Worm (Caenorhabditis elegans) whole organism, L4 larva: ENCODE data around the gene fbxa-78.
A peak's percentile ranks its signal among the peaks of the same experiment; 100 is the strongest.

Experiments used
- D1046.2 ChIP-seq: fragments of 200-800 bp; sonication (Bioruptor generic); IDR thresholded peaks from 2 replicates; pipeline ENCODE4 v1.3.6; 2022; ENCODE audit warnings: missing genetic modification characterization, missing compliant biosample characterization
- F26F4.8 ChIP-seq: fragments of 200-800 bp; sonication (Bioruptor generic); conservative IDR thresholded peaks from 2 replicates; pipeline ENCODE4 v1.3.6; 2022; ENCODE audit warnings: missing genetic modification characterization, missing compliant biosample characterization
- F37D6.2 ChIP-seq: sonication (generic microtip); optimal IDR thresholded peaks from 2 replicates; lab custom pipeline; 2016; ENCODE audit warnings: mild to moderate bottlenecking, missing genetic modification characterization, missing compliant biosample characterization
- ZK546.5 ChIP-seq, 2 experiments: sonication (generic microtip); optimal IDR thresholded peaks; 2 replicates each; lab custom pipeline; 2017; ENCODE audit warnings: missing biosample characterization in 2 of 2, missing genetic modification characterization in 2 of 2
- aha-1 ChIP-seq: fragments of 150-350 bp; peaks from one replicate; lab custom pipeline; 2014; ENCODE audit warnings: missing biosample characterization, missing genetic modification characterization
- arid-1 ChIP-seq: fragments of 200-800 bp; sonication (Bioruptor generic); conservative IDR thresholded peaks from 2 replicates; pipeline ENCODE4 v1.3.6; 2022; ENCODE audit warnings: missing genetic modification reagents, missing genetic modification characterization, missing compliant biosample characterization
- attf-4 ChIP-seq: sonication (generic microtip); optimal IDR thresholded peaks from 3 replicates; lab custom pipeline; 2017; ENCODE audit warnings: missing biosample characterization, missing genetic modification characterization
- ceh-62 ChIP-seq: sonication (generic microtip); optimal IDR thresholded peaks from 2 replicates; lab custom pipeline; 2017; ENCODE audit warnings: missing biosample characterization, missing genetic modification characterization
- daf-12 ChIP-seq: fragments of 150-350 bp; optimal IDR thresholded peaks from 2 replicates; lab custom pipeline; 2014; ENCODE audit warnings: missing biosample characterization, missing genetic modification reagents, missing genetic modification characterization
- daf-16 ChIP-seq, 3 experiments: sonication (generic microtip); optimal IDR thresholded peaks; 2 replicates each; lab custom pipeline; 2016 to 2017; ENCODE audit warnings: missing genetic modification characterization in 3 of 3, missing genetic modification reagents in 3 of 3, mild to moderate bottlenecking in 2 of 3, missing compliant biosample characterization in 2 of 3, missing biosample characterization in 1 of 3, moderate library complexity in 1 of 3
- daf-19 ChIP-seq: fragments of 200-800 bp; sonication (Bioruptor generic); conservative IDR thresholded peaks from 2 replicates; pipeline ENCODE4 v1.3.6; 2022; ENCODE audit warnings: missing genetic modification characterization, missing compliant biosample characterization
- dmd-8 ChIP-seq: fragments of 200-800 bp; sonication (Bioruptor generic); IDR thresholded peaks from 2 replicates; pipeline ENCODE4 v1.3.6; 2022; ENCODE audit warnings: missing genetic modification characterization, missing compliant biosample characterization
- dmd-9 ChIP-seq: fragments of 200-800 bp; sonication (Bioruptor generic); IDR thresholded peaks from 2 replicates; pipeline ENCODE4 v1.3.6; 2022; ENCODE audit warnings: missing genetic modification reagents, missing genetic modification characterization, missing compliant biosample characterization
- dpl-1 ChIP-seq: fragments of 150-350 bp; optimal IDR thresholded peaks from 2 replicates; lab custom pipeline; 2014; ENCODE audit warnings: missing biosample characterization, missing genetic modification reagents, missing genetic modification characterization
- duxl-1 ChIP-seq: sonication (generic microtip); optimal IDR thresholded peaks from 2 replicates; lab custom pipeline; 2016; ENCODE audit warnings: mild to moderate bottlenecking, missing genetic modification characterization, moderate library complexity, missing compliant biosample characterization; ENCODE audit not compliant: poor library complexity
- dve-1 ChIP-seq: sonication (generic microtip); optimal IDR thresholded peaks from 2 replicates; lab custom pipeline; 2017; ENCODE audit warnings: antibody characterized with exemption, mild to moderate bottlenecking, missing genetic modification characterization, missing compliant biosample characterization; ENCODE audit not compliant: insufficient read depth
- egl-43 ChIP-seq: fragments of 200-800 bp; sonication (Bioruptor generic); IDR thresholded peaks from 2 replicates; pipeline ENCODE4 v1.3.6; 2022; ENCODE audit warnings: missing genetic modification reagents, missing genetic modification characterization, missing compliant biosample characterization
- fkh-10 ChIP-seq: fragments of 150-350 bp; optimal IDR thresholded peaks from 2 replicates; lab custom pipeline; 2014; ENCODE audit warnings: missing biosample characterization, missing genetic modification reagents, missing genetic modification characterization
- fos-1 ChIP-seq: fragments of 150-350 bp; optimal IDR thresholded peaks from 2 replicates; lab custom pipeline; 2014; ENCODE audit warnings: missing biosample characterization, missing genetic modification characterization
- gei-8 ChIP-seq: fragments of 200-800 bp; sonication (Bioruptor generic); optimal IDR thresholded peaks from 2 replicates; lab custom pipeline; 2018; ENCODE audit warnings: mild to moderate bottlenecking, missing genetic modification characterization, missing compliant biosample characterization
- hlh-11 ChIP-seq: fragments of 200-800 bp; sonication (Bioruptor generic); optimal IDR thresholded peaks from 2 replicates; lab custom pipeline; 2018; ENCODE audit warnings: mild to moderate bottlenecking, missing genetic modification characterization, missing compliant biosample characterization
- hlh-30 ChIP-seq: sonication (generic microtip); optimal IDR thresholded peaks from 2 replicates; lab custom pipeline; 2017; ENCODE audit warnings: antibody characterized with exemption, mild to moderate bottlenecking, missing genetic modification characterization, missing compliant biosample characterization; ENCODE audit not compliant: insufficient read depth
- hmg-1.1 ChIP-seq: fragments of 200-800 bp; sonication (Bioruptor generic); IDR thresholded peaks from 2 replicates; pipeline ENCODE4 v1.3.6; 2022; ENCODE audit warnings: missing genetic modification reagents, missing genetic modification characterization, missing compliant biosample characterization
- jun-1 ChIP-seq: fragments of 150-350 bp; optimal IDR thresholded peaks from 2 replicates; lab custom pipeline; 2014; ENCODE audit warnings: missing biosample characterization, missing genetic modification reagents, missing genetic modification characterization
- lim-7 ChIP-seq: fragments of 200-800 bp; sonication (Bioruptor generic); IDR thresholded peaks from 2 replicates; pipeline ENCODE4 v1.3.6; 2022; ENCODE audit warnings: missing genetic modification characterization, missing compliant biosample characterization
- lin-39 ChIP-seq: fragments of 150-350 bp; optimal IDR thresholded peaks from 2 replicates; lab custom pipeline; 2014; ENCODE audit warnings: missing biosample characterization, missing genetic modification reagents, missing genetic modification characterization
- lsy-2 ChIP-seq, 2 experiments: fragments of 150-350 bp in 1 of 2; sonication (generic microtip) in 1 of 2; optimal IDR thresholded peaks; 2 replicates each; lab custom pipeline; 2014 to 2017; ENCODE audit warnings: missing biosample characterization in 2 of 2, missing genetic modification characterization in 2 of 2
- madf-5 ChIP-seq, 2 experiments: fragments of 200-800 bp; sonication (Bioruptor generic); IDR thresholded peaks; 2 replicates each; pipeline ENCODE4 v1.3.6; 2022; ENCODE audit warnings: missing compliant biosample characterization in 2 of 2, missing genetic modification characterization in 2 of 2
- madf-9 ChIP-seq: fragments of 200-800 bp; sonication (Bioruptor generic); conservative IDR thresholded peaks from 2 replicates; pipeline ENCODE4 v1.3.6; 2022; ENCODE audit warnings: missing genetic modification reagents, missing genetic modification characterization, missing compliant biosample characterization
- mdt-29 ChIP-seq: fragments of 200-800 bp; sonication (Bioruptor generic); IDR thresholded peaks from 2 replicates; pipeline ENCODE4 v1.3.6; 2022; ENCODE audit warnings: missing genetic modification reagents, missing genetic modification characterization, missing compliant biosample characterization
- mep-1 ChIP-seq: fragments of 150-350 bp; sonication (generic microtip); optimal IDR thresholded peaks from 3 replicates; lab custom pipeline; 2014; ENCODE audit warnings: missing biosample characterization, missing genetic modification characterization
- mes-2 ChIP-seq: sonication (generic microtip); optimal IDR thresholded peaks from 2 replicates; lab custom pipeline; 2016; ENCODE audit warnings: missing genotype, mild to moderate bottlenecking, missing genetic modification characterization, missing compliant biosample characterization; ENCODE audit not compliant: poor library complexity, severe bottlenecking
- nhr-11 ChIP-seq: fragments of 150-350 bp; optimal IDR thresholded peaks from 2 replicates; lab custom pipeline; 2014; ENCODE audit warnings: missing biosample characterization, missing genetic modification characterization
- nhr-111 ChIP-seq: fragments of 200-800 bp; sonication (Bioruptor generic); optimal IDR thresholded peaks from 2 replicates; lab custom pipeline; 2018; ENCODE audit warnings: mild to moderate bottlenecking, missing genetic modification characterization, missing compliant biosample characterization
- nhr-25 ChIP-seq: sonication (generic microtip); optimal IDR thresholded peaks from 2 replicates; lab custom pipeline; 2017; ENCODE audit warnings: missing genetic modification characterization, mild to moderate bottlenecking, missing compliant biosample characterization, antibody characterized with exemption, moderate library complexity, borderline replicate concordance; ENCODE audit not compliant: insufficient read depth
- nhr-28 ChIP-seq: fragments of 150-350 bp; optimal IDR thresholded peaks from 2 replicates; lab custom pipeline; 2014; ENCODE audit warnings: missing biosample characterization, missing genetic modification characterization
- nhr-42 ChIP-seq: fragments of 200-800 bp; sonication (Bioruptor generic); IDR thresholded peaks from 2 replicates; pipeline ENCODE4 v1.3.6; 2022; ENCODE audit warnings: missing genetic modification characterization, missing compliant biosample characterization
- pqm-1 ChIP-seq: sonication (generic microtip); optimal IDR thresholded peaks from 2 replicates; lab custom pipeline; 2017; ENCODE audit warnings: missing biosample characterization, missing genetic modification characterization
- saeg-2 ChIP-seq: fragments of 200-800 bp; sonication (Bioruptor generic); IDR thresholded peaks from 2 replicates; pipeline ENCODE4 v1.3.6; 2022; ENCODE audit warnings: missing genetic modification reagents, missing genetic modification characterization, missing compliant biosample characterization
- set-16 ChIP-seq: fragments of 200-800 bp; sonication (Bioruptor generic); IDR thresholded peaks from 2 replicates; pipeline ENCODE4 v1.3.6; 2022; ENCODE audit warnings: missing genetic modification reagents, missing genetic modification characterization, missing compliant biosample characterization
- skn-1 ChIP-seq: fragments of 150-350 bp; optimal IDR thresholded peaks from 2 replicates; lab custom pipeline; 2014; ENCODE audit warnings: missing biosample characterization, missing genetic modification characterization
- snpc-1.2 ChIP-seq: fragments of 200-800 bp; sonication (Bioruptor generic); IDR thresholded peaks from 2 replicates; pipeline ENCODE4 v1.3.6; 2022; ENCODE audit warnings: missing genetic modification reagents, missing genetic modification characterization, missing compliant biosample characterization
- snpc-4 ChIP-seq: fragments of 150-350 bp; optimal IDR thresholded peaks from 2 replicates; lab custom pipeline; 2014; ENCODE audit warnings: missing biosample characterization, missing genetic modification characterization
- spr-3 ChIP-seq: fragments of 200-800 bp; sonication (Bioruptor generic); optimal IDR thresholded peaks from 2 replicates; lab custom pipeline; 2018; ENCODE audit warnings: mild to moderate bottlenecking, missing genetic modification characterization, missing compliant biosample characterization
- unc-62 ChIP-seq, 3 experiments: fragments of 150-350 bp in 1 of 3; sonication (generic microtip); optimal IDR thresholded peaks in 2 of 3; peaks in 1 of 3; 1 replicate in 1 of 3; 2 replicates in 2 of 3; lab custom pipeline; 2014 to 2017; ENCODE audit warnings: missing biosample characterization in 3 of 3, missing genetic modification characterization in 3 of 3, missing genetic modification reagents in 3 of 3, missing genotype in 1 of 3
- zip-11 ChIP-seq: fragments of 200-800 bp; sonication (Bioruptor generic); IDR thresholded peaks from 2 replicates; pipeline ENCODE4 v1.3.6; 2022; ENCODE audit warnings: missing genetic modification characterization, missing compliant biosample characterization
- zip-2 ChIP-seq: fragments of 150-350 bp; optimal IDR thresholded peaks from 2 replicates; lab custom pipeline; 2014; ENCODE audit warnings: missing biosample characterization, missing genetic modification characterization
- ztf-7 ChIP-seq: fragments of 150-350 bp; optimal IDR thresholded peaks from 2 replicates; lab custom pipeline; 2014; ENCODE audit warnings: missing biosample characterization, missing genetic modification characterization

Gene fbxa-78

ce11 chrIII:1249111-1249583, 9.1 kb downstream of the fbxa-78 start, which contains the start of the genes fbxa-76 and fbxa-77 (continued):
- TF ChIP-seq daf-12 (tag; lab: Kevin White, UChicago) (no peak), madf-9 (GFP tag; lab: Robert Waterston, UW) (no peak), egl-43 (GFP tag; lab: Robert Waterston, UW) (no peak), hlh-30 (peak; percentile 23), set-16 (GFP tag; lab: Robert Waterston, UW) (no peak), nhr-42 (no peak), lim-7 (GFP tag; lab: Robert Waterston, UW) (no peak)
- TF ChIP-seq, all 104 proteins: peak for 20

DNA sequence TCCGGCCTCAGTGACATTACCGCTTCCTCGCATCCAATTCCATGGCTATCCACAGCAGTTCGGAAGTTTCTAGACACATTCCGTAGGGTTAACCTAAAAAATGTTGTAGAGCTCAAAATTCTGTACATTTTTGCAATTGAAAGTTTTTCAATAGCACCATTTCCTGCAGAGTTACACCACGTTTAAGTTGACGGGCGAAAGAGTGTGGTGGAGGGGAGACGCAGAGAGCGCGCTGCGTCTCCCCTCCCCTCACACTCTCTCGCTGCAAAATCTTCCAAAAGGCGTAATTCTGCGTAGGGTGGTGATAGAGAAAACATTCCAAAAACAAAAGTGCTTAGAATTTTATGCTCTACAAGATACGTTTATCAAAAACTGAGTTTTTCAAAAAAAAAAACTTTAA, 9.9 kb downstream of the fbxa-78 start:
- TF ChIP-seq dmd-9 (GFP tag; lab: Robert Waterston, UW) = no peak
- TF ChIP-seq zip-11 (GFP tag; lab: Robert Waterston, UW) = no peak
- no peak for TF ChIP-seq snpc-4
- no peak for TF ChIP-seq mep-1 (tag; lab: Kevin White, UChicago)
- TF ChIP-seq ceh-62 (tag; lab: Kevin White, UChicago) = no peak
- no peak for TF ChIP-seq gei-8 (GFP tag; lab: Kevin White, UChicago)
- no peak for TF ChIP-seq mdt-29 (GFP tag; lab: Robert Waterston, UW)
- no peak for TF ChIP-seq nhr-11 (tag; lab: Kevin White, UChicago)
- no peak for TF ChIP-seq attf-4 (tag; lab: Kevin White, UChicago)
- no peak for TF ChIP-seq lin-39 (tag; lab: Kevin White, UChicago)
- TF ChIP-seq ztf-7 (tag; lab: Kevin White, UChicago) = no peak
- no peak for TF ChIP-seq duxl-1
- no peak for TF ChIP-seq skn-1
- TF ChIP-seq arid-1 = no peak
- no peak for TF ChIP-seq ZK546.5 (tag; optimal IDR thresholded peaks at IDR 0.05; lab: Kevin White, UChicago)
- TF ChIP-seq, all 104 proteins: peak for 0

DNA sequence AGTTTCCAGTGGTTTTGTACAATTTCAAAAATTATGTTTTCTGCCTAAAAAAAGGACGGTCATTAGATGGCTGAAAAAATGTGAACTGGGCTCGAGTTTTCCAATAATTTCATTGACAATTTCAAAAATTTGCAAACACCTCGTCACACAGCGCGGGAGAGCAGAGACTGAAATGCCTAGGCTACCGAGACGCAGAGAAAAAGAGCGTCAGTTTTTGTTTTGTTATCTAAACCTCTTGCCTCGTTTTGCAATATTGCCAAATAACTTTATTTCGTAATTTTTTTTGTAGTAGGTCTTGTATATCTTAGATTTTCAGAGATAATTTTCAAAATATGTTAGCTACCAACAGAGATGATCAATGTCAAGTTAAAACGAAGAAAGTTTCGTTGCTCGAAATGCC, 15.1 kb downstream of the fbxa-78 start, which contains the start of gene fbxa-63:
Gene fbxa-63 (plus strand): TSS at position 310 of the 400 bp plus-strand sequence.
- TF ChIP-seq spr-3 (GFP tag; lab: Kevin White, UChicago) (no peak), dve-1 (tag; lab: Kevin White, UChicago) (peak; percentile 14), saeg-2 (GFP tag; lab: Robert Waterston, UW) (no peak), daf-16 (GFP tag; optimal IDR thresholded peaks at IDR 0.05; lab: Kevin White, UChicago) (no peak), daf-16 (tag; optimal IDR thresholded peaks at IDR 0.05; lab: Kevin White, UChicago) (peak; percentile 39), mes-2 (tag; lab: Kevin White, UChicago) (peak; percentile 35), hmg-1.1 (GFP tag; lab: Robert Waterston, UW) (no peak), dpl-1 (GFP tag; lab: Kevin White, UChicago) (peak; percentile 15), snpc-1.2 (GFP tag; lab: Robert Waterston, UW) (no peak), jun-1 (tag; lab: Kevin White, UChicago) (no peak), mep-1 (tag; lab: Kevin White, UChicago) (no peak), ZK546.5 (tag; optimal IDR thresholded peaks at IDR 0.05; lab: Kevin White, UChicago) (no peak), dmd-8 (GFP tag; lab: Robert Waterston, UW) (no peak), nhr-111 (no peak), hlh-30 (peak; percentile 24), madf-5 (GFP tag; IDR thresholded peaks at IDR 0.05; lab: Robert Waterston, UW) (no peak), zip-2 (tag; lab: Kevin White, UChicago) (peak; percentile 94), daf-19 (GFP tag; lab: Robert Waterston, UW) (no peak), unc-62 (GFP tag; optimal IDR thresholded peaks at IDR 0.05 in 1 of 2; lab: Kevin White, UChicago) (peak in 1 of 2 experiments; percentile 18), unc-62 (tag; optimal IDR thresholded peaks at IDR 0.05; lab: Kevin White, UChicago) (no peak), hlh-11 (tag; lab: Kevin White, UChicago) (peak; percentile 31), D1046.2 (no peak), aha-1 (tag; lab: Kevin White, UChicago) (peak; percentile 43), F37D6.2 (tag; lab: Kevin White, UChicago) (no peak), fos-1 (tag; lab: Kevin White, UChicago) (no peak), fkh-10 (GFP tag; lab: Kevin White, UChicago) (peak; percentile 11), nhr-25 (tag; lab: Kevin White, UChicago) (no peak), lsy-2 (tag; optimal IDR thresholded peaks at IDR 0.05; lab: Kevin White, UChicago) (peak in 1 of 2 experiments; percentile 54), nhr-28 (peak; percentile 43), F26F4.8 (no peak), pqm-1 (tag; lab: Kevin White, UChicago) (no peak)
